Fruit fly (Drosophila melanogaster): Measurements from ENCODE around the gene ppk8.

Gene ppk8

dm6 chrX:3549275-3549674, 8.3 kb upstream of the ppk8 start:
- no peak for TF ChIP-seq pad (GFP tag; optimal IDR thresholded peaks at IDR 0.05)
- no peak for TF ChIP-seq CG7045 (GFP tag; optimal IDR thresholded peaks at IDR 0.05)
- TF ChIP-seq Crg-1 (GFP tag; optimal IDR thresholded peaks at IDR 0.05): no peak
- TF ChIP-seq tj (GFP tag; optimal IDR thresholded peaks at IDR 0.05): no peak
- TF ChIP-seq CG5204 (GFP tag; optimal IDR thresholded peaks at IDR 0.05): no peak
- TF ChIP-seq Mnt (GFP tag; optimal IDR thresholded peaks at IDR 0.05): no peak
- no peak for TF ChIP-seq Hr96 (GFP tag; optimal IDR thresholded peaks at IDR 0.05)
- TF ChIP-seq CG7101 (tag; optimal IDR thresholded peaks at IDR 0.05): no peak
- TF ChIP-seq cic (GFP tag; optimal IDR thresholded peaks at IDR 0.05): no peak
- TF ChIP-seq CG33017 (tag; optimal IDR thresholded peaks at IDR 0.05): no peak
- no peak for TF ChIP-seq toe (GFP tag; optimal IDR thresholded peaks at IDR 0.05)
- no peak for TF ChIP-seq CG14711 (tag; optimal IDR thresholded peaks at IDR 0.05)
- TF ChIP-seq CG12768 (GFP tag; optimal IDR thresholded peaks at IDR 0.05): no peak

- TF ChIP-seq Hr96 (GFP tag; optimal IDR thresholded peaks at IDR 0.05): no peak
- TF ChIP-seq CG1620 (GFP tag; optimal IDR thresholded peaks at IDR 0.05): no peak
- no peak for TF ChIP-seq cnc (optimal IDR thresholded peaks at IDR 0.05)
- peak; percentile 2 for TF ChIP-seq CG14711 (tag; optimal IDR thresholded peaks at IDR 0.05)
- no peak for TF ChIP-seq CG5204 (GFP tag; optimal IDR thresholded peaks at IDR 0.05)
- no peak for TF ChIP-seq Mnt (GFP tag; optimal IDR thresholded peaks at IDR 0.05)
- no peak for TF ChIP-seq kay (GFP tag; ENCODE audit: borderline replicate concordance)
- no peak for TF ChIP-seq CG11617 (GFP tag; optimal IDR thresholded peaks at IDR 0.05)
- TF ChIP-seq CG7101 (tag; optimal IDR thresholded peaks at IDR 0.05): peak; percentile 32
- no peak for TF ChIP-seq CG33017 (tag; optimal IDR thresholded peaks at IDR 0.05)
- no peak for TF ChIP-seq Clk (GFP tag; optimal IDR thresholded peaks at IDR 0.05)
- no peak for TF ChIP-seq ovo (GFP tag; optimal IDR thresholded peaks at IDR 0.05)
- TF ChIP-seq CG7045 (GFP tag; optimal IDR thresholded peaks at IDR 0.05): no peak
- no peak for TF ChIP-seq Crg-1 (GFP tag; optimal IDR thresholded peaks at IDR 0.05)
- peak; percentile 15 for TF ChIP-seq bab1 (GFP tag; optimal IDR thresholded peaks at IDR 0.05)
- TF ChIP-seq pad (GFP tag; optimal IDR thresholded peaks at IDR 0.05): no peak
- no peak for TF ChIP-seq CG12768 (GFP tag; optimal IDR thresholded peaks at IDR 0.05)
- no peak for TF ChIP-seq cic (GFP tag; optimal IDR thresholded peaks at IDR 0.05)
- peak; percentile 86 for TF ChIP-seq tj (GFP tag; optimal IDR thresholded peaks at IDR 0.05)
- TF ChIP-seq toe (GFP tag; optimal IDR thresholded peaks at IDR 0.05): no peak
These were observed 2.3 kb upstream of the ppk8 start for dm6 chrX:3555190-3555849.

DNA sequence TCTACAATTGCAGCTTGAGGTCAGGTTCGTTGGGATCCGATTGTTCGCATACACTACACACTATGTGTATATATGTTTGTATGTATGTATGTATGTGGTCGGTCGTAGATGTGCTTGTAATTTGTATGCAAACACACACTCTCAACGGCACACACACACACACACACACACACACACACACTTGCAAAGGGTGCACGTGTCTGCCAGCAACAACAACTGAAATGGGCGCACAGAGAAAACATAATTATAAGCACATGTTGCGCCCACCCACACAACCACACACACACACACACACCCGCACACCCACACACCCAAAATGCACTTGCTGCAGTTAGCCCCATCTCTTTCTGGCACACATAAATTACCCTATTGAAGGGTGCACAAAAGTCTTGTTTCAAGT, 760 bp downstream of the ppk8 start:
- TF ChIP-seq kay (GFP tag; ENCODE audit: borderline replicate concordance) (no peak), Hr96 (GFP tag; optimal IDR thresholded peaks at IDR 0.05) (no peak), Crg-1 (GFP tag; optimal IDR thresholded peaks at IDR 0.05) (no peak), bab1 (GFP tag; optimal IDR thresholded peaks at IDR 0.05) (no peak), cnc (optimal IDR thresholded peaks at IDR 0.05) (no peak), ovo (GFP tag; optimal IDR thresholded peaks at IDR 0.05) (no peak), cic (GFP tag; optimal IDR thresholded peaks at IDR 0.05) (no peak), Clk (GFP tag; optimal IDR thresholded peaks at IDR 0.05) (no peak), CG1620 (GFP tag; optimal IDR thresholded peaks at IDR 0.05) (no peak), CG33017 (tag; optimal IDR thresholded peaks at IDR 0.05) (no peak), tj (GFP tag; optimal IDR thresholded peaks at IDR 0.05) (no peak), CG7045 (GFP tag; optimal IDR thresholded peaks at IDR 0.05) (no peak), CG12768 (GFP tag; optimal IDR thresholded peaks at IDR 0.05) (no peak), toe (GFP tag; optimal IDR thresholded peaks at IDR 0.05) (no peak), CG7101 (tag; optimal IDR thresholded peaks at IDR 0.05) (no peak), CG5204 (GFP tag; optimal IDR thresholded peaks at IDR 0.05) (no peak), CG14711 (tag; optimal IDR thresholded peaks at IDR 0.05) (no peak)

DNA sequence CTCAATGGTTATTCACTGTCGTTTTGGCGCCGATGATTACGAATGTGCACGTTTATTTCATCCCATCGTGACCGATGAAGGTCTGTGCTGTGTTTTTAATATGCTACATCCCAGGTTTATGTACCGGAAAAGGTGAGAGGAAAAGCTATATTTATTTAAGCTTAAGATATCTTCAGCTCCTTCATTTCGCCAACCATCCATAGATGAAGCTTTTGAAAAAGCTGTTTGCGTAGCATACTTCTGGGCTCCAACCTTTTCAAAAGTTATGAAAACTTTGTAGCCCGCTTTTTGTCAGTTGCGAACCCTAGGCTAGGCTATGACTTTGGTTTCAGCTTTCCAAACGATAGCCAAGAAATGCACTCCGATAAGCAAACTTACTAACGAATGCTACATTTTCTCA, 12.6 kb downstream of the ppk8 start:
- no peak for TF ChIP-seq cic (GFP tag; optimal IDR thresholded peaks at IDR 0.05)
- TF ChIP-seq CG14711 (tag; optimal IDR thresholded peaks at IDR 0.05): no peak
- TF ChIP-seq bab1 (GFP tag; optimal IDR thresholded peaks at IDR 0.05): peak; percentile 69

DNA sequence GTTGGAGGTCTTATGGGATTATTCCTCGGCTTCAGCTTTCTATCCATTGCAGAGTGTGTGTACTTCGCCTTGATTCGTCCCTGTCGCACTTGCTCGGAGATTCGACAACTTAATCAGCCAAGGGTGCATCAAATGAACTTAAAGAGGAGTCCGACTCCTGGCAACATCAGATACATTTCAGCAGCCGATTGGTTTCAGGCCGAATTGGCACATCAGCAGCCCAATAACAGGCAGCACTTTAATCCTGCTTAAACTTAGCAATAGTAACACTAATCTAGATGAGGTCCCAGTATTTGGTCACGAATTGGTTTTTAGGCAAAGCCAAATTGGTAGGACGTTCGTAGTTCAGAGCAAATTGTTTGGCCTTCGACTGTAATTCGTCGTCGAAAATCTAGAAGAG, 13.9 kb downstream of the ppk8 start, which contains the start of gene DIP-alpha:
Gene DIP-alpha (minus strand): TSS at position 101 of the 400 bp plus-strand sequence.
- no peak for TF ChIP-seq cnc (optimal IDR thresholded peaks at IDR 0.05)
- no peak for TF ChIP-seq CG12768 (GFP tag; optimal IDR thresholded peaks at IDR 0.05)
- TF ChIP-seq CG5204 (GFP tag; optimal IDR thresholded peaks at IDR 0.05): no peak
- TF ChIP-seq CG33017 (tag; optimal IDR thresholded peaks at IDR 0.05): no peak

dm6 chrX:3573438-3574250, 16.0 kb downstream of the ppk8 start, which contains the start of gene CG2875:
Gene CG2875 (minus strand): TSS chrX:3573622.
- no peak for TF ChIP-seq CG12768 (GFP tag; optimal IDR thresholded peaks at IDR 0.05)
- TF ChIP-seq kay (GFP tag; ENCODE audit: borderline replicate concordance): peak; percentile 70
- TF ChIP-seq Mnt (GFP tag; optimal IDR thresholded peaks at IDR 0.05): peak; percentile 83
- peak; percentile 45 for TF ChIP-seq bab1 (GFP tag; optimal IDR thresholded peaks at IDR 0.05)
- peak; percentile 23 for TF ChIP-seq CG14711 (tag; optimal IDR thresholded peaks at IDR 0.05)

All from whole organism, adult.